Worm (Caenorhabditis elegans) whole organism, L1 larva: ENCODE data around the gene cee-1.

Source experiments
- C16A3.4 ChIP-seq: fragments of 150-350 bp; optimal IDR thresholded peaks from 2 replicates; lab custom pipeline; 2014; ENCODE audit warnings: missing biosample characterization, missing genetic modification characterization
- C34B4.2 ChIP-seq: sonication (generic microtip); optimal IDR thresholded peaks from 2 replicates; lab custom pipeline; 2017; ENCODE audit warnings: mild to moderate bottlenecking, missing genetic modification characterization, missing compliant biosample characterization
- aha-1 ChIP-seq: fragments of 150-350 bp; optimal IDR thresholded peaks from 2 replicates; lab custom pipeline; 2014; ENCODE audit warnings: missing biosample characterization, missing genetic modification characterization
- aly-2 ChIP-seq: fragments of 150-350 bp; optimal IDR thresholded peaks from 2 replicates; lab custom pipeline; 2014; ENCODE audit warnings: missing biosample characterization, missing genetic modification characterization
- ceh-8 ChIP-seq: fragments of 200-800 bp; sonication (Bioruptor generic); optimal IDR thresholded peaks from 2 replicates; lab custom pipeline; 2018; ENCODE audit warnings: mild to moderate bottlenecking, missing genetic modification characterization, moderate library complexity, missing compliant biosample characterization
- ceh-82 ChIP-seq, 3 experiments: fragments of 150-350 bp in 1 of 3; sonication (generic microtip) in 2 of 3; optimal IDR thresholded peaks; 2 replicates each; lab custom pipeline; 2014 to 2017; ENCODE audit warnings: missing biosample characterization in 3 of 3, missing genetic modification characterization in 3 of 3
- dpl-1 ChIP-seq, 3 experiments: fragments of 150-350 bp in 2 of 3; sonication (generic microtip) in 1 of 3; optimal IDR thresholded peaks; 2 replicates each; lab custom pipeline; 2014 to 2017; ENCODE audit warnings: missing biosample characterization in 3 of 3, missing genetic modification characterization in 3 of 3, missing genetic modification reagents in 3 of 3
- efl-1 ChIP-seq, 4 experiments: fragments of 150-350 bp; optimal IDR thresholded peaks in 3 of 4; peaks in 1 of 4; 1 replicate in 1 of 4; 2 replicates in 3 of 4; lab custom pipeline; 2014; ENCODE audit warnings: missing biosample characterization in 2 of 4, missing genetic modification characterization in 2 of 4, missing genetic modification reagents in 2 of 4
- elt-2 ChIP-seq: sonication (generic microtip); optimal IDR thresholded peaks from 2 replicates; lab custom pipeline; 2016; ENCODE audit warnings: missing genetic modification characterization, mild to moderate bottlenecking, inconsistent platforms, missing compliant biosample characterization, missing genetic modification reagents
- ets-5 ChIP-seq: fragments of 200-800 bp; sonication (Bioruptor generic); IDR thresholded peaks from 2 replicates; pipeline ENCODE4 v1.3.6; 2022; ENCODE audit warnings: missing genetic modification characterization, missing compliant biosample characterization
- fos-1 ChIP-seq: fragments of 150-350 bp; optimal IDR thresholded peaks from 2 replicates; lab custom pipeline; 2014; ENCODE audit warnings: missing biosample characterization, missing genetic modification characterization
- isw-1 ChIP-seq: fragments of 200-800 bp; sonication (Bioruptor generic); IDR thresholded peaks from 2 replicates; pipeline ENCODE4 v1.3.6; 2022; ENCODE audit warnings: missing genetic modification characterization, missing compliant biosample characterization
- jun-1 ChIP-seq: fragments of 150-350 bp; optimal IDR thresholded peaks from 2 replicates; lab custom pipeline; 2014; ENCODE audit warnings: missing biosample characterization, missing genetic modification reagents, missing genetic modification characterization
- lin-35 ChIP-seq, 2 experiments: fragments of 150-350 bp; optimal IDR thresholded peaks; 2 replicates each; lab custom pipeline; 2014; ENCODE audit warnings: missing biosample characterization in 2 of 2, missing genetic modification characterization in 2 of 2, missing genetic modification reagents in 2 of 2
- lsy-2 ChIP-seq, 2 experiments: fragments of 150-350 bp; optimal IDR thresholded peaks; 2 replicates each; lab custom pipeline; 2014; ENCODE audit warnings: missing biosample characterization in 2 of 2, missing genetic modification characterization in 2 of 2
- mep-1 ChIP-seq: fragments of 150-350 bp; optimal IDR thresholded peaks from 2 replicates; lab custom pipeline; 2014; ENCODE audit warnings: missing biosample characterization, missing genetic modification characterization
- nhr-84 ChIP-seq: sonication (generic microtip); optimal IDR thresholded peaks from 2 replicates; lab custom pipeline; 2017; ENCODE audit warnings: missing biosample characterization, missing genetic modification characterization
- nhr-85 ChIP-seq: sonication (generic microtip); peaks from one replicate; lab custom pipeline; 2016; ENCODE audit warnings: missing genetic modification characterization, inconsistent platforms, missing compliant biosample characterization
- pax-3 ChIP-seq: fragments of 200-800 bp; sonication (Bioruptor generic); optimal IDR thresholded peaks from 2 replicates; lab custom pipeline; 2018; ENCODE audit warnings: mild to moderate bottlenecking, missing genetic modification characterization, moderate library complexity, missing compliant biosample characterization
- skn-1 ChIP-seq: fragments of 150-350 bp; optimal IDR thresholded peaks from 2 replicates; lab custom pipeline; 2014; ENCODE audit warnings: missing biosample characterization, missing genetic modification characterization
- snpc-4 ChIP-seq: fragments of 150-350 bp; optimal IDR thresholded peaks from 2 replicates; lab custom pipeline; 2014; ENCODE audit warnings: missing biosample characterization, missing genetic modification characterization
- sptf-1 ChIP-seq: fragments of 150-350 bp; optimal IDR thresholded peaks from 2 replicates; lab custom pipeline; 2014; ENCODE audit warnings: missing biosample characterization, missing genetic modification characterization
- unc-86 ChIP-seq: sonication (generic microtip); optimal IDR thresholded peaks from 2 replicates; lab custom pipeline; 2016; ENCODE audit warnings: missing genetic modification characterization, missing compliant biosample characterization
- unc-98 ChIP-seq: fragments of 200-800 bp; sonication (Bioruptor generic); IDR thresholded peaks from 2 replicates; pipeline ENCODE4 v1.3.6; 2022; ENCODE audit warnings: missing genetic modification characterization, missing compliant biosample characterization
- zag-1 ChIP-seq: fragments of 150-350 bp; optimal IDR thresholded peaks from 2 replicates; lab custom pipeline; 2014; ENCODE audit warnings: missing biosample characterization, missing genetic modification characterization

cee-1 gene

ce11 chrIII:4881955-4882354 is 30.5 kb upstream of the cee-1 start:
- TF ChIP-seq ets-5 (GFP tag; lab: Robert Waterston, UW) (no peak), dpl-1 (GFP tag; optimal IDR thresholded peaks at IDR 0.05; lab: Kevin White, UChicago) (no peak), elt-2 (tag; lab: Kevin White, UChicago) (peak; percentile 55), efl-1 (optimal IDR thresholded peaks at IDR 0.05; lab: Kevin White, UChicago) (no peak), efl-1 (GFP tag; optimal IDR thresholded peaks at IDR 0.05 in 1 of 2; lab: Kevin White, UChicago) (peak in 1 of 2 experiments; percentile 70)
- TF ChIP-seq, all 84 proteins: peak for 2

DNA sequence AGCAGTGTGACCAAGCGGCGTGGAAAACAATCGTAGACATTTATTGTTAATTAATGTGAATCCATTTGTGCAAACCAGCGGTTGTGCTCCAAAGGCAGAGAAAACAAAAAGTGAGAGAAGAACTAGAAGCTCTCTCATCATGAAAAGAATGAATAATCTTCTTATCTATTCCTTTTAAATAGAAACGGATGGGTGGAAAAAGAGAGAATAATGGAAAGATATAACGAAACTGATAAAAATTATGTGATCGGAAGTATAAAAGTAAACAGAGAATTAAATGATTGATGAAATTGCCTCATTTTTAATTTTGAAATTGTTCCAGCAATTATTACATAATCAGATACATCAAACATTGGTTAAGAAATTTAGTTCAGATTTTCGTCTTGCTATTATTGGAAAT is 29.1 kb upstream of the cee-1 start, which contains the start of gene clec-5:
TSS of gene clec-5 (minus strand) at position 178 of the 400 bp plus-strand sequence.
- TF ChIP-seq elt-2 (tag; lab: Kevin White, UChicago) (peak; percentile 40), jun-1 (peak; percentile 29), nhr-84 (tag; lab: Kevin White, UChicago) (no peak)

DNA sequence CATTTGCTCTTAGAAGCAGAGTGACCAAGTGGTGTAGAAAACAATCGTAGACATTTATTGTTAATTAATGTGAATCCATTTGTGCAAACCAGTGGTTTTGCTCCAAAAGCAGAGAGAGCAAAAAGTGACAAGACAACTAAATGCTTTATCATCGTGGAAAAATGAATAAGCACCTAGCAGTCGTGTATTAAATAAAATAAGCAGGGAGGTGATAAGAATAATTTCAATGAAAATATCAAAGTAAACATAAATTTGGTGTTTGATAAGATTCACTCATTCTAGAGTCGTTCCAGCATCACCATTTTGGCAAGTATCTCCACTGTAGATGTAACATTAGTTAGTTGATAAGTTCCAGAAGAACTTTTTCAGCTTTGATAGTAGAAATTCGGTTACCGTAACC is 25.2 kb upstream of the cee-1 start, which contains the start of gene clec-6:
TSS of gene clec-6 (minus strand) at position 154 of the 400 bp plus-strand sequence.
- TF ChIP-seq elt-2 (tag; lab: Kevin White, UChicago) (peak; percentile 51), unc-86 (tag; lab: Kevin White, UChicago) (no peak)

DNA sequence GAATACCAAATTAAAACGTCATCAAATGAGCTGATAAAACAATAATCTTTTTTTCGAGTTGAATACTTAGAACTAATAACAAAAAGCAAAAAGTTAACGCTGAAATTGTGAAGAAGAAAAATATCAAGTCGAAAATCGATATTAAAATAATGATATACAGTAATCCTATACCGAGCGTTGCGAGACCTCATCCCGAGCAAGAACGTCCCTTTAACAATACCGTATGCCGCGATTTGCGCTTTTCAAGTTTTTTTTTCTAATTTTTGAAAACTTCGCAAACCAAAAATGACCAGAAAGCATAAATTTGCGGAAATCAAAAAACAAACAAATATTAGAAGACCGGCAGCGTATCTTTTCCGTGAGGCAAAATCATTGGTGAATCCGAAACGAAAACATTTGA is 21.5 kb upstream of the cee-1 start, which contains the start of gene F26F4.5:
TSS of gene F26F4.5 (minus strand) at position 256 of the 400 bp plus-strand sequence.
- TF ChIP-seq aha-1 (tag; lab: Kevin White, UChicago): no peak
- no peak for TF ChIP-seq lsy-2 (tag; optimal IDR thresholded peaks at IDR 0.05; lab: Kevin White, UChicago)
- TF ChIP-seq C34B4.2 (tag; lab: Kevin White, UChicago): no peak
- no peak for TF ChIP-seq nhr-84 (tag; lab: Kevin White, UChicago)
- TF ChIP-seq C16A3.4 (tag; lab: Kevin White, UChicago): no peak

DNA sequence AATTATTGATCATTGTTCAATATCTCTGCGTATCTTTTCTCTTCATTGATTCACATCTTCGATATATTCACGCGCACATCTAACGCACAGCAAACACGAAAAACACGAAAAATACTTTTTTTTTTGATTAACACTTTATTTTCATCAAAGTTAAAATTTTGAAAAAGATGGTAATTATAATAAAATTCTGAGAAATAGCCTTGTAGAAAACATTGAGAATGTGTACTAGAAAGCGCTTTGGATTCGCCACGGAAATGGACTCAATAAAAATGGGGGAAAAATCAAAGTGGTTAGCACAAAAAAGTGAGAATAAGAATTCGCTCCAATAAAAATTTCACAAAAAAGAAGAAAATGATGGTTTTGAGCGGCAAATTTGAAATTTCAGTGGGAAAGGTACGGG is 19.0 kb upstream of the cee-1 start, which contains the start of gene F26F4.6:
TSS of gene F26F4.6 (minus strand) at position 101 of the 400 bp plus-strand sequence.
- peak; percentile 18 for TF ChIP-seq aly-2 (tag; lab: Kevin White, UChicago)
- no peak for TF ChIP-seq sptf-1
- TF ChIP-seq lin-35 (GFP tag; optimal IDR thresholded peaks at IDR 0.05; lab: Kevin White, UChicago): peak in 1 of 2 experiments; percentile 15
- no peak for TF ChIP-seq ceh-8 (GFP tag; lab: Kevin White, UChicago)
- no peak for TF ChIP-seq C34B4.2 (tag; lab: Kevin White, UChicago)
- no peak for TF ChIP-seq mep-1

DNA sequence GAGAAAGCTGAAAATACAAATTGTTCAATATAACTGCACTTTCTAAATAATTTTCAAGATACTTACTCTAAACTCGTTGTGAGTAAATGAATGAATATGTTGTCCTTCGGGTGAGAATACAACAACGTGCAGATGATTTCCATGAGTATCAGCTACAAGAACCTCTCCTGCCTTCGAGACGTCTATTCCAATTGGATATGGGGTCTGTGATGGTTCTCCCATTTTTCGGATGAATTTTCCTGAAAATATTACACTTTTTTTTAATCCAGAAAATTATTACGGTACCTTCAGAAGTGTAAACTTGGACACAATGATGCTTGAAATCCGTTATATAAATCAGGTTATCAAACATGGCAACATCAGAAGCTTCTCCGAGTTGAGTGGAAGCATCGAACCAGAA is 17.2 kb upstream of the cee-1 start:
- TF ChIP-seq ceh-82 (tag; optimal IDR thresholded peaks at IDR 0.05; lab: Kevin White, UChicago): no peak
- TF ChIP-seq isw-1: no peak
- no peak for TF ChIP-seq pax-3 (tag; lab: Kevin White, UChicago)
- no peak for TF ChIP-seq fos-1 (tag; lab: Kevin White, UChicago)
- TF ChIP-seq nhr-84 (tag; lab: Kevin White, UChicago): no peak
- TF ChIP-seq unc-86 (tag; lab: Kevin White, UChicago): no peak
- no peak for TF ChIP-seq efl-1 (optimal IDR thresholded peaks at IDR 0.05; lab: Kevin White, UChicago)
- TF ChIP-seq efl-1 (GFP tag; optimal IDR thresholded peaks at IDR 0.05 in 1 of 2; lab: Kevin White, UChicago): peak in 1 of 2 experiments; percentile 83
- peak; percentile 33 for TF ChIP-seq aly-2 (tag; lab: Kevin White, UChicago)
- TF ChIP-seq skn-1: no peak

DNA sequence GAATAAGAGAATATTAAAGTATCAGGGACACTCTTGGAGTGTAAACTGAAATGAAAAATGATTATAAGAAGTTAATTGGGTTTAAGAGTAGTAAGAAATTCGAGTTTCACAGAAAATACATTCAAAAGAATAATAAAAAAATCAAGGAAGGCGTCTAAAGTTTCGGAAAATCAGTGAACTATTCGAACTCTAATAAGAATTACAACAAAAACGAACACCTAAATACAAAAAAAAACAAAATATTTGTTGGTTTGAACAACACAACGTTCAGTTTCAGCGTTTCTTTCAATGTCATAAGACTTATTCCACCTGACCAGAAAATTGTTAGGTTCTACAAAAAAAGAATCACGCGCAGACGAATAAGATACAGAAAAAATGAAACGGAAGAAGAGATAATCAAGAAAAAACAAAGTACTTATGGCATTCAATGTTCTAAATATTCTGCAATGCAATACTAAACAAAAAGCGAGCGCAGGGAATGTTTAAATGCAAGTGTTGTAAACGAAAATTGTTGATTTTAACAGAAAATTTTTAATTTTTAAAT is 13.4 kb upstream of the cee-1 start, which contains the start of gene nhl-2:
TSS of gene nhl-2 (minus strand) at position 51 of the 544 bp plus-strand sequence.
- TF ChIP-seq zag-1 (no peak), C16A3.4 (tag; lab: Kevin White, UChicago) (no peak), unc-98 (GFP tag; lab: Robert Waterston, UW) (no peak), lin-35 (GFP tag; optimal IDR thresholded peaks at IDR 0.05; lab: Kevin White, UChicago) (peak in 1 of 2 experiments; percentile 5), efl-1 (optimal IDR thresholded peaks at IDR 0.05; lab: Kevin White, UChicago) (no peak), efl-1 (GFP tag; optimal IDR thresholded peaks at IDR 0.05 in 1 of 2; lab: Kevin White, UChicago) (peak in 1 of 2 experiments; percentile 84), snpc-4 (tag; lab: Kevin White, UChicago) (no peak), nhr-85 (tag; lab: Kevin White, UChicago) (peak; percentile 41)
